Fruit fly (Drosophila melanogaster): ENCODE measurements around the gene CG32452.
A peak's percentile ranks its signal among the peaks of the same experiment; 100 is the strongest.

CG32452 gene

dm6 chr3L:22717137-22717767 lies at the start of gene CG32452, which contains the start of gene ArfGAP3 (continued):
- TF ChIP-seq spab (GFP tag; optimal IDR thresholded peaks at IDR 0.05) (no peak), Ets21C (GFP tag; optimal IDR thresholded peaks at IDR 0.05) (peak; percentile 54), Hr39 (GFP tag; optimal IDR thresholded peaks at IDR 0.05) (peak; percentile 71), CG15336 (GFP tag; IDR thresholded peaks at IDR 0.05) (no peak), eg (GFP tag; IDR thresholded peaks at IDR 0.05) (peak; percentile 85), CG10631 (GFP tag; optimal IDR thresholded peaks at IDR 0.05) (peak; percentile 75), CG4318 (GFP tag; optimal IDR thresholded peaks at IDR 0.05) (peak; percentile 51), CG3919 (GFP tag; optimal IDR thresholded peaks at IDR 0.05) (peak; percentile 72), OdsH (GFP tag; optimal IDR thresholded peaks at IDR 0.05) (peak; percentile 77)

DNA sequence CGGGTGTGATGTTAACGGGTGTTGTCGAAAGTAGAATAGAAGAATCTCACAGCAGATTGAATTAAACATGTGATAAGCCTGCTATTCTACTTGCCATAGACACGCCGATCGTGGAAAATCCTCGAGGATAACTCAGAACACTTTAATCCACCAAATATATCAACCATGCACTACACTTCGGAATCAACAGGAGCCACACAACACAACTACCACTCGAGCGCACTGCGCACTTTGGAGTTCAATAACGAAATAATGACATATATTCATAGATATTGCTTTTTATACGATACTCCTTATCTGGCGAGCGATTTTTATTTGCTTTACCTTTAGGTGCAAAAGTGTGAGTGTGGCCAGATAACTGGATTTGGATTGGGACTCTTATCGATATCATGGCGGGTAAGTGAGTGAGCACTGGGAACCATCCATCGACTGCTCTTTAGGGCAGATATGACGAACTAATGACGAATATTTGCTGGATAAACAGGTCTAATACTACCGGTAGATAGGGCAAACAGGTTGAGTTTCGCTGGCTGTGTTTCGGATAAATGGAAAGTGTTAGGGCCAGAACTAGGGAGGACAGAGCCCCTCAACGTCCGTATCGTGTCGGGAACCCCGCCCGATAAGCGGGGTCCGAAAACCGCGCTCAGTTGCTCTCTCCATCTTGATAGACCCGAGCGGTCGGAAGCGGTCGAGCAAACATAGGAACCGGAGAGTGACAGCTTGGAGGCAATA lies 48.1 kb upstream of the CG32452 start, which contains the start of gene Jhbp6:
Gene Jhbp6, plus strand, starts transcription at position 682 of the 732 bp plus-strand sequence.
- TF ChIP-seq fkh (GFP tag; optimal IDR thresholded peaks at IDR 0.05) (peak; percentile 59), CG11902 (GFP tag; optimal IDR thresholded peaks at IDR 0.05) (no peak), svp (GFP tag) (peak; percentile 45), dsx (GFP tag; optimal IDR thresholded peaks at IDR 0.05; ENCODE audit: poor library complexity, severe bottlenecking) (no peak), ss (GFP tag; optimal IDR thresholded peaks at IDR 0.05) (no peak), Eip93F (GFP tag; optimal IDR thresholded peaks at IDR 0.05) (no peak), CG10631 (GFP tag; optimal IDR thresholded peaks at IDR 0.05) (no peak)

- TF ChIP-seq lz (GFP tag; optimal IDR thresholded peaks at IDR 0.05) (no peak), CG3032 (tag; optimal IDR thresholded peaks at IDR 0.05) (no peak), topi (GFP tag; optimal IDR thresholded peaks at IDR 0.05) (no peak), CG4318 (GFP tag; optimal IDR thresholded peaks at IDR 0.05) (no peak), achi (GFP tag; optimal IDR thresholded peaks at IDR 0.05) (no peak), CG11902 (GFP tag; optimal IDR thresholded peaks at IDR 0.05) (no peak), Eip75B (GFP tag; optimal IDR thresholded peaks at IDR 0.05) (no peak), Eip93F (GFP tag; optimal IDR thresholded peaks at IDR 0.05) (no peak), Sox102F (GFP tag; optimal IDR thresholded peaks at IDR 0.05) (no peak), CG16779 (tag; optimal IDR thresholded peaks at IDR 0.05) (no peak), CG7368 (GFP tag; optimal IDR thresholded peaks at IDR 0.05) (no peak), dsx (GFP tag; optimal IDR thresholded peaks at IDR 0.05; ENCODE audit: poor library complexity, severe bottlenecking) (no peak), esn (GFP tag; optimal IDR thresholded peaks at IDR 0.05) (no peak), CG11294 (GFP tag; IDR thresholded peaks at IDR 0.05) (no peak)
Observed at dm6 chr3L:22670174-22670573, 47.4 kb upstream of the CG32452 start.

dm6 chr3L:22671699-22672276 lies 45.7 kb upstream of the CG32452 start:
- no peak for TF ChIP-seq CG6163 (GFP tag; IDR thresholded peaks at IDR 0.05)
- no peak for TF ChIP-seq CG11902 (GFP tag; optimal IDR thresholded peaks at IDR 0.05)
- TF ChIP-seq ss (GFP tag; optimal IDR thresholded peaks at IDR 0.05): no peak
- TF ChIP-seq fkh (GFP tag; optimal IDR thresholded peaks at IDR 0.05): peak; percentile 55
- TF ChIP-seq Sox14 (GFP tag; optimal IDR thresholded peaks at IDR 0.05): no peak

- TF ChIP-seq CG3032 (tag; optimal IDR thresholded peaks at IDR 0.05): peak; percentile 61
- no peak for TF ChIP-seq cyc (GFP tag; optimal IDR thresholded peaks at IDR 0.05)
- no peak for TF ChIP-seq CG6163 (GFP tag; IDR thresholded peaks at IDR 0.05)
Observed at dm6 chr3L:22680932-22681331, 36.6 kb upstream of the CG32452 start.

- TF ChIP-seq Sox14 (GFP tag; optimal IDR thresholded peaks at IDR 0.05): no peak
- TF ChIP-seq Eip75B (GFP tag; optimal IDR thresholded peaks at IDR 0.05): no peak
- TF ChIP-seq Ets96B (tag; optimal IDR thresholded peaks at IDR 0.05): no peak
- no peak for TF ChIP-seq lz (GFP tag; optimal IDR thresholded peaks at IDR 0.05)
- TF ChIP-seq net (GFP tag; optimal IDR thresholded peaks at IDR 0.05): no peak
- TF ChIP-seq Gug (GFP tag; IDR thresholded peaks at IDR 0.05): no peak
- TF ChIP-seq Eip78C (GFP tag): no peak
- no peak for TF ChIP-seq Hr39 (GFP tag; optimal IDR thresholded peaks at IDR 0.05)
- no peak for TF ChIP-seq esn (GFP tag; optimal IDR thresholded peaks at IDR 0.05)
- TF ChIP-seq fkh (GFP tag; optimal IDR thresholded peaks at IDR 0.05): no peak
Observed at dm6 chr3L:22686987-22687386, 30.5 kb upstream of the CG32452 start, which contains the start of the genes CG14455 and CG14456. TSS of gene CG14455 (minus strand) at chr3L:22687087. TSS of gene CG14456 (plus strand) at chr3L:22687222.
